Worm (Caenorhabditis elegans) whole organism, mixed stage, embryonic: ENCODE measurements around the gene idpp-12.

Experiments used
- elt-1 ChIP-seq: sonication (generic microtip); optimal IDR thresholded peaks from 2 replicates; lab custom pipeline; 2017; ENCODE audit warnings: missing genetic modification characterization, mild to moderate bottlenecking, missing compliant biosample characterization, antibody characterized with exemption, moderate library complexity, borderline replicate concordance; ENCODE audit not compliant: insufficient read depth
- nhr-237 ChIP-seq: fragments of 150-350 bp; optimal IDR thresholded peaks from 2 replicates; lab custom pipeline; 2014; ENCODE audit warnings: missing biosample characterization, missing genetic modification characterization
- snpc-4 ChIP-seq: fragments of 150-350 bp; optimal IDR thresholded peaks from 2 replicates; lab custom pipeline; 2014; ENCODE audit warnings: missing biosample characterization, missing genetic modification characterization
- ztf-11 ChIP-seq: fragments of 150-350 bp; optimal IDR thresholded peaks from 2 replicates; lab custom pipeline; 2014; ENCODE audit warnings: missing biosample characterization, missing genetic modification characterization

ce11 chrIV:3336585-3336984 lies 32.8 kb downstream of the idpp-12 start, which contains the start of gene F42A6.6:
- TF ChIP-seq ztf-11 (no peak), elt-1 (tag; lab: Kevin White, UChicago) (no peak), snpc-4 (tag; lab: Kevin White, UChicago) (no peak), nhr-237 (tag; lab: Kevin White, UChicago) (no peak)
